Worm (Caenorhabditis elegans) whole organism, young adult: ENCODE measurements around the gene ZK637.15.

ENCODE experiments used
- B0019.2 ChIP-seq: fragments of 200-800 bp; sonication (Bioruptor generic); conservative IDR thresholded peaks from 2 replicates; pipeline ENCODE4 v1.3.6; 2022; ENCODE audit warnings: missing genetic modification reagents, missing genetic modification characterization, missing compliant biosample characterization
- B0035.1 ChIP-seq: sonication (generic microtip); optimal IDR thresholded peaks from 2 replicates; lab custom pipeline; 2016; ENCODE audit warnings: missing genetic modification characterization, mild to moderate bottlenecking, missing compliant biosample characterization, missing genotype, missing genetic modification reagents
- F33H1.4 ChIP-seq: fragments of 200-800 bp; sonication (Bioruptor generic); IDR thresholded peaks from 2 replicates; pipeline ENCODE4 v1.3.6; 2022; ENCODE audit warnings: missing genetic modification reagents, missing genetic modification characterization, missing compliant biosample characterization
- T07F8.4 ChIP-seq: sonication (generic microtip); optimal IDR thresholded peaks from 2 replicates; lab custom pipeline; 2016; ENCODE audit warnings: mild to moderate bottlenecking, missing genetic modification characterization, moderate library complexity, missing compliant biosample characterization
- Y53G8AR.9 ChIP-seq: fragments of 200-800 bp; sonication (Bioruptor generic); conservative IDR thresholded peaks from 2 replicates; pipeline ENCODE4 v1.3.6; 2022; ENCODE audit warnings: missing genetic modification reagents, missing genetic modification characterization, missing compliant biosample characterization
- ZK185.1 ChIP-seq: sonication (generic microtip); optimal IDR thresholded peaks from 2 replicates; lab custom pipeline; 2016; ENCODE audit warnings: mild to moderate bottlenecking, missing genetic modification characterization, missing compliant biosample characterization; ENCODE audit not compliant: poor library complexity, severe bottlenecking
- akir-1 ChIP-seq: fragments of 200-800 bp; sonication (Bioruptor generic); optimal IDR thresholded peaks from 2 replicates; lab custom pipeline; 2018; ENCODE audit warnings: mild to moderate bottlenecking, missing genetic modification characterization, moderate library complexity, missing compliant biosample characterization
- ama-1 ChIP-seq, 3 experiments: fragments of 150-350 bp in 1 of 3; sonication (generic microtip) in 2 of 3; optimal IDR thresholded peaks; 2 replicates each; lab custom pipeline; 2014 to 2018; ENCODE audit warnings: missing biosample characterization in 2 of 3, missing genetic modification characterization in 2 of 3, missing genetic modification reagents in 2 of 3
- aptf-2 ChIP-seq: fragments of 200-800 bp; sonication (Bioruptor generic); conservative IDR thresholded peaks from 2 replicates; pipeline ENCODE4 v1.3.6; 2022; ENCODE audit warnings: missing genetic modification reagents, missing genetic modification characterization, missing compliant biosample characterization
- aptf-3 ChIP-seq: fragments of 200-800 bp; sonication (Bioruptor generic); IDR thresholded peaks from 2 replicates; pipeline ENCODE4 v1.3.6; 2022; ENCODE audit warnings: missing genetic modification characterization, missing compliant biosample characterization
- cebp-2 ChIP-seq: fragments of 200-800 bp; sonication (Bioruptor generic); IDR thresholded peaks from 2 replicates; pipeline ENCODE4 v1.3.6; 2022; ENCODE audit warnings: missing genetic modification characterization, missing compliant biosample characterization
- ceh-100 ChIP-seq: fragments of 200-800 bp; sonication (Bioruptor generic); IDR thresholded peaks from 2 replicates; pipeline ENCODE4 v1.3.6; 2022; ENCODE audit warnings: missing genetic modification reagents, missing genetic modification characterization, missing compliant biosample characterization
- ceh-27 ChIP-seq: fragments of 200-800 bp; sonication (Bioruptor generic); optimal IDR thresholded peaks from 2 replicates; lab custom pipeline; 2018; ENCODE audit warnings: mild to moderate bottlenecking, missing genetic modification characterization, moderate library complexity, missing compliant biosample characterization
- ceh-91 ChIP-seq: fragments of 200-800 bp; sonication (Bioruptor generic); IDR thresholded peaks from 2 replicates; pipeline ENCODE4 v1.3.6; 2022; ENCODE audit warnings: missing genetic modification reagents, missing genetic modification characterization, missing compliant biosample characterization
- dpff-1 ChIP-seq: sonication (generic microtip); optimal IDR thresholded peaks from 2 replicates; lab custom pipeline; 2017; ENCODE audit warnings: mild to moderate bottlenecking, missing genetic modification characterization, missing compliant biosample characterization
- dpl-1 ChIP-seq: fragments of 150-350 bp; optimal IDR thresholded peaks from 2 replicates; lab custom pipeline; 2014; ENCODE audit warnings: missing biosample characterization, missing genetic modification reagents, missing genetic modification characterization
- efl-1 ChIP-seq: fragments of 150-350 bp; optimal IDR thresholded peaks from 2 replicates; lab custom pipeline; 2014; ENCODE audit warnings: missing biosample characterization, missing genetic modification reagents, missing genetic modification characterization
- fkh-3 ChIP-seq: sonication (generic microtip); optimal IDR thresholded peaks from 2 replicates; lab custom pipeline; 2016; ENCODE audit warnings: mild to moderate bottlenecking, missing genetic modification characterization, missing compliant biosample characterization
- him-1 ChIP-seq: sonication (generic microtip); optimal IDR thresholded peaks from 2 replicates; lab custom pipeline; 2016; ENCODE audit warnings: missing genotype, missing genetic modification reagents, missing genetic modification characterization, missing compliant biosample characterization
- hmg-1.2 ChIP-seq: fragments of 200-800 bp; sonication (Bioruptor generic); IDR thresholded peaks from 2 replicates; pipeline ENCODE4 v1.3.6; 2022; ENCODE audit warnings: missing genetic modification reagents, missing genetic modification characterization, missing compliant biosample characterization
- hmg-20 ChIP-seq: fragments of 200-800 bp; sonication (Bioruptor generic); IDR thresholded peaks from 2 replicates; pipeline ENCODE4 v1.3.6; 2022; ENCODE audit warnings: missing genetic modification reagents, missing genetic modification characterization, missing compliant biosample characterization
- let-526 ChIP-seq: fragments of 200-800 bp; sonication (Bioruptor generic); IDR thresholded peaks from 2 replicates; pipeline ENCODE4 v1.3.6; 2022; ENCODE audit warnings: missing genetic modification reagents, missing genetic modification characterization, missing compliant biosample characterization
- lir-1 ChIP-seq: fragments of 200-800 bp; sonication (Bioruptor generic); conservative IDR thresholded peaks from 2 replicates; pipeline ENCODE4 v1.3.6; 2022; ENCODE audit warnings: missing genetic modification reagents, missing genetic modification characterization, missing compliant biosample characterization
- madf-6 ChIP-seq: fragments of 200-800 bp; sonication (Bioruptor generic); IDR thresholded peaks from 2 replicates; pipeline ENCODE4 v1.3.6; 2022; ENCODE audit warnings: missing genetic modification reagents, missing genetic modification characterization, missing compliant biosample characterization
- madf-8 ChIP-seq: fragments of 200-800 bp; sonication (Bioruptor generic); conservative IDR thresholded peaks from 2 replicates; pipeline ENCODE4 v1.3.6; 2022; ENCODE audit warnings: missing genetic modification reagents, missing genetic modification characterization, missing compliant biosample characterization
- mes-4 ChIP-seq: sonication (generic microtip); optimal IDR thresholded peaks from 2 replicates; lab custom pipeline; 2016; ENCODE audit warnings: missing genotype, missing genetic modification characterization, missing compliant biosample characterization
- mxl-1 ChIP-seq: sonication (generic microtip); optimal IDR thresholded peaks from 2 replicates; lab custom pipeline; 2016; ENCODE audit warnings: missing genetic modification characterization, missing compliant biosample characterization
- nfya-2 ChIP-seq: fragments of 200-800 bp; sonication (Bioruptor generic); IDR thresholded peaks from 2 replicates; pipeline ENCODE4 v1.3.6; 2022; ENCODE audit warnings: missing genetic modification reagents, missing genetic modification characterization, missing compliant biosample characterization
- nhr-120 ChIP-seq: fragments of 200-800 bp; sonication (Bioruptor generic); IDR thresholded peaks from 2 replicates; pipeline ENCODE4 v1.3.6; 2022; ENCODE audit warnings: missing genetic modification characterization, missing compliant biosample characterization
- nhr-27 ChIP-seq: fragments of 200-800 bp; sonication (Bioruptor generic); optimal IDR thresholded peaks from 2 replicates; lab custom pipeline; 2018; ENCODE audit warnings: mild to moderate bottlenecking, missing genetic modification characterization, moderate library complexity, missing compliant biosample characterization
- nhr-90 ChIP-seq: sonication (generic microtip); optimal IDR thresholded peaks from 2 replicates; lab custom pipeline; 2016; ENCODE audit warnings: missing genotype, mild to moderate bottlenecking, missing genetic modification characterization, missing compliant biosample characterization
- sea-2 ChIP-seq: fragments of 200-800 bp; sonication (Bioruptor generic); IDR thresholded peaks from 2 replicates; pipeline ENCODE4 v1.3.6; 2022; ENCODE audit warnings: missing genetic modification characterization, missing compliant biosample characterization
- snpc-4 ChIP-seq, 5 experiments: fragments of 150-350 bp in 1 of 5; sonication (generic microtip) in 4 of 5; optimal IDR thresholded peaks; 2 replicates each; lab custom pipeline; 2014 to 2018; ENCODE audit warnings: missing genetic modification characterization in 5 of 5, missing biosample characterization in 3 of 5, antibody characterized with exemption in 2 of 5, mild to moderate bottlenecking in 2 of 5, missing compliant biosample characterization in 2 of 5, missing genotype in 2 of 5, moderate library complexity in 2 of 5, missing genetic modification reagents in 1 of 5
- somi-1 ChIP-seq: fragments of 200-800 bp; sonication (Bioruptor generic); optimal IDR thresholded peaks from 2 replicates; lab custom pipeline; 2018; ENCODE audit warnings: mild to moderate bottlenecking, missing genetic modification characterization, missing compliant biosample characterization
- unc-62 ChIP-seq: fragments of 150-350 bp; optimal IDR thresholded peaks from 2 replicates; lab custom pipeline; 2014; ENCODE audit warnings: missing biosample characterization, missing genetic modification reagents, missing genetic modification characterization
- xnd-1 ChIP-seq: sonication (generic microtip); optimal IDR thresholded peaks from 2 replicates; lab custom pipeline; 2016; ENCODE audit warnings: missing genotype, missing genetic modification reagents, missing genetic modification characterization, missing compliant biosample characterization
- ztf-18 ChIP-seq: sonication (generic microtip); optimal IDR thresholded peaks from 2 replicates; lab custom pipeline; 2016; ENCODE audit warnings: missing genotype, mild to moderate bottlenecking, missing genetic modification characterization, missing compliant biosample characterization
- ztf-25 ChIP-seq: fragments of 200-800 bp; sonication (Bioruptor generic); IDR thresholded peaks from 2 replicates; pipeline ENCODE4 v1.3.6; 2022; ENCODE audit warnings: missing genetic modification reagents, missing genetic modification characterization, missing compliant biosample characterization
- ztf-26 ChIP-seq: sonication (generic microtip); optimal IDR thresholded peaks from 2 replicates; lab custom pipeline; 2017; ENCODE audit warnings: missing genetic modification characterization, missing compliant biosample characterization

ZK637.15 gene

ce11 chrIII:8913469-8913868 is 6.4 kb upstream of the ZK637.15 start, which contains the start of gene trxr-2:
Gene trxr-2, plus strand, starts transcription at chrIII:8913769.
- TF ChIP-seq nhr-90 (tag; lab: Kevin White, UChicago): no peak
- TF ChIP-seq mxl-1 (tag; lab: Kevin White, UChicago): no peak
- no peak for TF ChIP-seq mes-4
- no peak for TF ChIP-seq ceh-91 (GFP tag; lab: Robert Waterston, UW)
- TF ChIP-seq akir-1: no peak
- TF ChIP-seq let-526 (GFP tag; lab: Robert Waterston, UW): no peak
- no peak for TF ChIP-seq T07F8.4 (tag; lab: Kevin White, UChicago)
- TF ChIP-seq sea-2 (GFP tag; lab: Robert Waterston, UW): no peak

- TF ChIP-seq ztf-26 (tag; lab: Kevin White, UChicago): no peak
- no peak for TF ChIP-seq fkh-3
- TF ChIP-seq Y53G8AR.9 (GFP tag; lab: Robert Waterston, UW): no peak
- peak; percentile 27 for TF ChIP-seq xnd-1 (tag; lab: Kevin White, UChicago)
- no peak for TF ChIP-seq him-1 (tag; lab: Kevin White, UChicago)
- TF ChIP-seq aptf-2 (GFP tag; lab: Robert Waterston, UW): peak; percentile 99
- TF ChIP-seq sea-2 (GFP tag; lab: Robert Waterston, UW): no peak
- no peak for TF ChIP-seq somi-1
- peak; percentile 27; the same call in 1 of the 2 replicates for TF ChIP-seq madf-8 (GFP tag; lab: Robert Waterston, UW)
- TF ChIP-seq ZK185.1 (tag; lab: Kevin White, UChicago): no peak
- TF ChIP-seq madf-6 (GFP tag; lab: Robert Waterston, UW): peak; percentile 85
- TF ChIP-seq nfya-2 (GFP tag; lab: Robert Waterston, UW): no peak
- no peak for TF ChIP-seq snpc-4 (GFP tag; optimal IDR thresholded peaks at IDR 0.05; lab: Kevin White, UChicago)
- TF ChIP-seq snpc-4 (tag; optimal IDR thresholded peaks at IDR 0.05; lab: Kevin White, UChicago): no peak
- peak; percentile 26; the same call in 1 of the 2 replicates for TF ChIP-seq hmg-1.2
- TF ChIP-seq ztf-25: 0 out of 2 replicates have a peak, but pooled peaks have one; percentile 13
- peak; percentile 26; the same call in 1 of the 2 replicates for TF ChIP-seq F33H1.4
- TF ChIP-seq dpl-1 (GFP tag; lab: Kevin White, UChicago): peak; percentile 17
- peak; percentile 70 for TF ChIP-seq efl-1 (GFP tag; lab: Kevin White, UChicago)
- no peak for TF ChIP-seq ceh-100 (GFP tag; lab: Robert Waterston, UW)
- peak; percentile 87 for TF ChIP-seq aptf-3 (GFP tag; lab: Robert Waterston, UW)
- no peak for TF ChIP-seq cebp-2
Measured at ce11 chrIII:8917879-8918381, 2.0 kb upstream of the ZK637.15 start, which contains the start of gene cdc-25.3. Gene cdc-25.3, minus strand, starts transcription at chrIII:8917929.

ce11 chrIII:8922061-8922460 is 2.2 kb downstream of the ZK637.15 start:
- TF ChIP-seq ama-1 (optimal IDR thresholded peaks at IDR 0.05; lab: Kevin White, UChicago): peak; percentile 63
- TF ChIP-seq ama-1 (GFP tag; optimal IDR thresholded peaks at IDR 0.05; lab: Kevin White, UChicago): no peak
- no peak for TF ChIP-seq ceh-100 (GFP tag; lab: Robert Waterston, UW)

- TF ChIP-seq B0019.2 (GFP tag; lab: Robert Waterston, UW) (no peak), efl-1 (GFP tag; lab: Kevin White, UChicago) (peak; percentile 73), hmg-1.2 (peak; percentile 65)
Measured at ce11 chrIII:8923240-8923734, 3.4 kb downstream of the ZK637.15 start, which contains the start of gene glb-1. Gene glb-1, minus strand, starts transcription at chrIII:8923290.

ce11 chrIII:8923937-8924336 is 4.1 kb downstream of the ZK637.15 start, which contains the start of gene ZK637.12:
Gene ZK637.12, plus strand, starts transcription at chrIII:8924237.
- TF ChIP-seq ceh-27 (no peak), F33H1.4 (no peak), nfya-2 (GFP tag; lab: Robert Waterston, UW) (no peak), unc-62 (GFP tag; lab: Kevin White, UChicago) (no peak), hmg-20 (GFP tag; lab: Robert Waterston, UW) (no peak), dpff-1 (no peak), B0035.1 (tag; lab: Kevin White, UChicago) (no peak), nhr-120 (GFP tag; lab: Robert Waterston, UW) (no peak), ztf-26 (tag; lab: Kevin White, UChicago) (no peak), xnd-1 (tag; lab: Kevin White, UChicago) (no peak), ztf-18 (tag; lab: Kevin White, UChicago) (no peak), lir-1 (no peak), nhr-27 (no peak)
